Fruit fly (Drosophila melanogaster) whole organism, embryonic: ENCODE data around the gene CG10730.

Source experiments
- CG11723 ChIP-seq: fragments of 200-800 bp; sonication (Bioruptor generic); optimal IDR thresholded peaks from 2 replicates; lab custom pipeline; 2017; ENCODE audit warnings: missing biosample characterization, mild to moderate bottlenecking, missing genetic modification characterization
- CG12659 ChIP-seq: fragments of 200-800 bp; sonication (Bioruptor generic); optimal IDR thresholded peaks from 3 replicates; lab custom pipeline; 2017; ENCODE audit warnings: mild to moderate bottlenecking, missing biosample characterization, missing genetic modification reagents, missing genetic modification characterization
- CG13424 ChIP-seq: fragments of 200-800 bp; sonication (Bioruptor generic); optimal IDR thresholded peaks from 2 replicates; lab custom pipeline; 2019; ENCODE audit warnings: missing biosample characterization, mild to moderate bottlenecking, missing genetic modification characterization, moderate library complexity
- CG17802 ChIP-seq: fragments of 200-800 bp; sonication (Bioruptor generic); optimal IDR thresholded peaks from 2 replicates; lab custom pipeline; 2018; ENCODE audit warnings: missing biosample characterization, mild to moderate bottlenecking, missing genetic modification characterization, moderate library complexity
- CG5180 ChIP-seq: fragments of 200-800 bp; sonication (Bioruptor generic); optimal IDR thresholded peaks from 3 replicates; lab custom pipeline; 2017; ENCODE audit warnings: missing biosample characterization, missing genetic modification characterization, mild to moderate bottlenecking, moderate library complexity, missing genetic modification reagents
- Dip2 ChIP-seq: fragments of 200-800 bp; sonication (Bioruptor generic); IDR thresholded peaks from 2 replicates; pipeline ENCODE4 v1.3.6; 2022; ENCODE audit warnings: missing biosample characterization, missing genetic modification characterization
- Dp ChIP-seq: fragments of 200-800 bp; sonication (Bioruptor generic); optimal IDR thresholded peaks from 2 replicates; lab custom pipeline; 2018; ENCODE audit warnings: missing biosample characterization, mild to moderate bottlenecking, missing genetic modification characterization, moderate library complexity
- Hmx ChIP-seq: fragments of 200-800 bp; sonication (Bioruptor generic); optimal IDR thresholded peaks from 2 replicates; lab custom pipeline; 2016; ENCODE audit warnings: missing biosample characterization, missing genetic modification characterization
- Sry-β ChIP-seq: fragments of 200-800 bp; sonication (Bioruptor generic); optimal IDR thresholded peaks from 2 replicates; lab custom pipeline; 2018; ENCODE audit warnings: missing biosample characterization, mild to moderate bottlenecking, missing genetic modification characterization, moderate library complexity
- al ChIP-seq: fragments of 200-800 bp; sonication (Bioruptor generic); IDR thresholded peaks from 2 replicates; pipeline ENCODE4 v1.3.6; 2022; ENCODE audit warnings: missing biosample characterization, missing genetic modification characterization
- gem ChIP-seq: fragments of 200-800 bp; sonication (Bioruptor generic); optimal IDR thresholded peaks from 2 replicates; lab custom pipeline; 2019; ENCODE audit warnings: missing biosample characterization, mild to moderate bottlenecking, missing genetic modification characterization, moderate library complexity
- pb ChIP-seq: fragments of 200-800 bp; sonication (Bioruptor generic); optimal IDR thresholded peaks from 3 replicates; lab custom pipeline; 2016; ENCODE audit warnings: missing biosample characterization, missing genetic modification characterization

dm6 chr2L:20026351-20026849, 45.6 kb downstream of the CG10730 start:
- TF ChIP-seq gem (tag; lab: Kevin White, UChicago) (no peak), Dip2 (GFP tag; lab: Robert Waterston, UW) (no peak), CG5180 (GFP tag; lab: Kevin White, UChicago) (no peak), pb (GFP tag; lab: Kevin White, UChicago) (no peak), CG17802 (tag; lab: Kevin White, UChicago) (no peak), CG11723 (GFP tag; lab: Kevin White, UChicago) (no peak), al (GFP tag; lab: Robert Waterston, UW) (no peak), Dp (GFP tag; lab: Kevin White, UChicago) (no peak), CG13424 (tag; lab: Kevin White, UChicago) (no peak), Hmx (GFP tag; lab: Kevin White, UChicago) (no peak), CG12659 (GFP tag; lab: Kevin White, UChicago) (no peak), Sry-β (GFP tag; lab: Kevin White, UChicago) (no peak)
